Worm (Caenorhabditis elegans) whole organism, early embryonic: ENCODE data around the gene C54F6.6.

ENCODE experiments used
- B0310.2 ChIP-seq: sonication (generic microtip); optimal IDR thresholded peaks from 2 replicates; lab custom pipeline; 2016; ENCODE audit warnings: mild to moderate bottlenecking, missing genetic modification characterization, missing compliant biosample characterization
- F13C5.2 ChIP-seq: sonication (generic microtip); optimal IDR thresholded peaks from 2 replicates; lab custom pipeline; 2017; ENCODE audit warnings: mild to moderate bottlenecking, missing genetic modification characterization, inconsistent platforms, missing compliant biosample characterization
- aly-1 ChIP-seq: sonication (generic microtip); optimal IDR thresholded peaks from 2 replicates; lab custom pipeline; 2016; ENCODE audit warnings: missing genetic modification characterization, missing compliant biosample characterization
- ama-1 ChIP-seq: fragments of 150-350 bp; optimal IDR thresholded peaks from 2 replicates; lab custom pipeline; 2014
- ceh-13 ChIP-seq: fragments of 200-800 bp; sonication (Bioruptor generic); optimal IDR thresholded peaks from 2 replicates; lab custom pipeline; 2018; ENCODE audit warnings: mild to moderate bottlenecking, missing genetic modification characterization, missing compliant biosample characterization
- ceh-36 ChIP-seq: sonication (generic microtip); optimal IDR thresholded peaks from 2 replicates; lab custom pipeline; 2016; ENCODE audit warnings: missing genetic modification characterization, inconsistent platforms, missing compliant biosample characterization
- ets-7 ChIP-seq: sonication (generic microtip); optimal IDR thresholded peaks from 2 replicates; lab custom pipeline; 2016; ENCODE audit warnings: missing genotype, missing genetic modification characterization, missing compliant biosample characterization
- flt-1 ChIP-seq: fragments of 200-800 bp; sonication (Bioruptor generic); IDR thresholded peaks from 2 replicates; pipeline ENCODE4 v1.3.6; 2022; ENCODE audit warnings: missing genetic modification characterization, missing compliant biosample characterization
- hmbx-1 ChIP-seq: sonication (generic microtip); optimal IDR thresholded peaks from 2 replicates; lab custom pipeline; 2016; ENCODE audit warnings: mild to moderate bottlenecking, missing genetic modification characterization, missing compliant biosample characterization
- hmg-4 ChIP-seq: fragments of 200-800 bp; sonication (Bioruptor generic); optimal IDR thresholded peaks from 2 replicates; lab custom pipeline; 2018; ENCODE audit warnings: mild to moderate bottlenecking, missing genetic modification characterization, missing compliant biosample characterization
- hnd-1 ChIP-seq: sonication (generic microtip); optimal IDR thresholded peaks from 2 replicates; lab custom pipeline; 2016; ENCODE audit warnings: missing genetic modification characterization, missing compliant biosample characterization
- pes-1 ChIP-seq: fragments of 200-800 bp; sonication (Bioruptor generic); IDR thresholded peaks from 2 replicates; pipeline ENCODE4 v1.3.6; 2022; ENCODE audit warnings: missing genetic modification reagents, missing genetic modification characterization, missing compliant biosample characterization
- scrt-1 ChIP-seq: fragments of 200-800 bp; sonication (Bioruptor generic); IDR thresholded peaks from 2 replicates; pipeline ENCODE4 v1.3.6; 2022; ENCODE audit warnings: missing genetic modification characterization, missing compliant biosample characterization
- sea-1 ChIP-seq: fragments of 200-800 bp; sonication (Bioruptor generic); conservative IDR thresholded peaks from 2 replicates; pipeline ENCODE4 v1.3.6; 2022; ENCODE audit warnings: missing genetic modification characterization, missing compliant biosample characterization
- tbx-11 ChIP-seq: fragments of 200-800 bp; sonication (Bioruptor generic); IDR thresholded peaks from 2 replicates; pipeline ENCODE4 v1.3.6; 2022; ENCODE audit warnings: missing genetic modification characterization, missing compliant biosample characterization
- tbx-37 ChIP-seq: fragments of 200-800 bp; sonication (Bioruptor generic); conservative IDR thresholded peaks from 2 replicates; pipeline ENCODE4 v1.3.6; 2022; ENCODE audit warnings: missing genetic modification reagents, missing genetic modification characterization, missing compliant biosample characterization
- tra-4 ChIP-seq: sonication (generic microtip); optimal IDR thresholded peaks from 2 replicates; lab custom pipeline; 2017; ENCODE audit warnings: missing genetic modification characterization, missing compliant biosample characterization

Gene C54F6.6

DNA sequence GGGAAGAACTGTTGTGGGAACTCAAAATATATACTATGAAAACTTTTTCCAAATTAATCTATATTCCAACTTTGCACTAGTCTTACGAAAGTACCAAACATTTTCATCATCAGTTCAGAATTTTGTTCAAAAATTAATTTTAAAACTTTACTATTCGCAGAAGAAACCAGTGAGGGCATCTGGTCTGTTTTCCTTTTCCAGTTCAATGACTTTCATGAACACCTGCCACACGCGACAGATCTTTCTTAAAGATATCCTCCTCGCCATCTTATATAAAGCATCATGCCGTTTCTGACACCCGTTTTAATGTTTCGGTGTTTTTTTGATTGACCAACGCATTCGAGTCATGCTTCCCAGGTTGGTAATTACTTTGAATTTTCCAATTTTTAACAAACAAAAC, 9.5 kb downstream of the C54F6.6 start, which contains the start of gene C54F6.3:
C54F6.3 (plus strand) TSS at position 301 of the 400 bp plus-strand sequence.
- TF ChIP-seq B0310.2 (tag; lab: Kevin White, UChicago), result no peak
- no peak for TF ChIP-seq ama-1
- TF ChIP-seq flt-1 (GFP tag; lab: Robert Waterston, UW), result no peak
- no peak for TF ChIP-seq scrt-1 (GFP tag; lab: Robert Waterston, UW)
- no peak for TF ChIP-seq tbx-37
- no peak for TF ChIP-seq tbx-11
- TF ChIP-seq hmbx-1, result no peak
- no peak for TF ChIP-seq F13C5.2 (tag; lab: Kevin White, UChicago)
- no peak for TF ChIP-seq hmg-4 (GFP tag; lab: Kevin White, UChicago)
- no peak for TF ChIP-seq hnd-1 (tag; lab: Kevin White, UChicago)
- no peak for TF ChIP-seq aly-1 (tag; lab: Kevin White, UChicago)
- no peak for TF ChIP-seq ceh-13
- TF ChIP-seq ets-7 (tag; lab: Kevin White, UChicago), result no peak
- TF ChIP-seq ceh-36, result no peak

DNA sequence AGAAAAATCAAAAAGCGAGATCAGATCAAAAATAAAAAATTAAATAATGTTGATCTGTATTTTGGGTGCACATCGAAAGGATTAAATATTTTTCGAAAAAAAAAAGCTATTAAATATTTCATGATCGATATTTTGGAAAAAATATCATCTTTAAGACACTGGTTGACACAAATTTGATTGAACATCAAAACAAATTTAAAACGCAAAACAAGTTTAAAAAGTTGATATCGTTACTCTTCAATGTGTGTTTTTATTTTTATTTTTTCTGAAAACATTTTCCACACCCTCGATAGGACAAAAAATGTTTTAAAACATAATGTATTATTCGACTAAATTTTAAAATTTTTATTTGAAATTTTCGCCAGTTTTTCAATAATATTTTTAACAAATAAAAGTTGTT, 14.5 kb downstream of the C54F6.6 start, which contains the start of gene C54F6.12:
C54F6.12 (minus strand) TSS at position 101 of the 400 bp plus-strand sequence.
- TF ChIP-seq ceh-36, result no peak

DNA sequence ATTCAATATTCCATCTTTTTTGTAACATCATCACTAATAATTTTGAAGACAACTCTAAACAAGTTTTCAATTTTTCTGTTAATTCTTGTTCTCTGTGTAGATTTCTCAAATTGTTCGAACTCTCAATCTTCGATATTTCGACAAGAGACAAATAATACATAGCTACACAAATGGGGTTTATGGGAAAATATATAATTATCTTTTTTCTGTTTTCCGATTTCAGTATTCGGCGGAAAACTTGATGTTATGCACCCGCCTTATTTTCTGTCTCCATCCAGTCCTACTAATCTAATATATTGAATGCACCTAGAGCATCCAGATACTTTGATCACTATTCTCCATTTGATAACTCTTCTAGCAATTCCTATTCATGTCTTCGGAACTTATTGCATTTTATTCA, 15.5 kb downstream of the C54F6.6 start, which contains the start of gene srh-268:
srh-268 (plus strand) TSS at position 301 of the 400 bp plus-strand sequence.
- no peak for TF ChIP-seq ceh-13
- TF ChIP-seq scrt-1 (GFP tag; lab: Robert Waterston, UW), result no peak
- no peak for TF ChIP-seq hmg-4 (GFP tag; lab: Kevin White, UChicago)
- TF ChIP-seq aly-1 (tag; lab: Kevin White, UChicago), result no peak
- no peak for TF ChIP-seq F13C5.2 (tag; lab: Kevin White, UChicago)
- no peak for TF ChIP-seq tbx-11
- no peak for TF ChIP-seq hmbx-1
- no peak for TF ChIP-seq ceh-36
- no peak for TF ChIP-seq tra-4 (tag; lab: Kevin White, UChicago)
- TF ChIP-seq ets-7 (tag; lab: Kevin White, UChicago), result no peak
- no peak for TF ChIP-seq hnd-1 (tag; lab: Kevin White, UChicago)
- TF ChIP-seq pes-1, result no peak
- no peak for TF ChIP-seq sea-1 (GFP tag; lab: Robert Waterston, UW)
- no peak for TF ChIP-seq B0310.2 (tag; lab: Kevin White, UChicago)
- no peak for TF ChIP-seq ama-1
- no peak for TF ChIP-seq tbx-37
- no peak for TF ChIP-seq flt-1 (GFP tag; lab: Robert Waterston, UW)

DNA sequence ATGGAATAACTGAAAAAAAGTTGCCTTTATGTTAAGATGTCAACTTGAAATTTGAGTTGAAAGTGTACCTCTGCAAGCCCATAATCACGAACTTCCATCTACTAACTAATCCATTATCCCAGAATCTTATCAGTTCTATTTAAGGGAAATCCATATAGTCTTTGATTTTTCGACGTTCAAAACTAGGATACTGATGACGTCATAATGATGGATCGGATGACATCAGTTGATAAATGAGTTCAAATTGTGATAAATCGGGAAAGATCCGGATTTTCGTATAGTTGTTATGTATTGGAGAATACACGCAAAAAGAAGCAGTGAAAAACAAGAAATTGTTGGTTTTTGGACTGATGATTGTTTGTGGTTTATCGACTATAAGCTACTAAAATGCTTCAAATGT, 20.2 kb downstream of the C54F6.6 start:
- TF ChIP-seq ama-1 (no peak), F13C5.2 (tag; lab: Kevin White, UChicago) (no peak)

DNA sequence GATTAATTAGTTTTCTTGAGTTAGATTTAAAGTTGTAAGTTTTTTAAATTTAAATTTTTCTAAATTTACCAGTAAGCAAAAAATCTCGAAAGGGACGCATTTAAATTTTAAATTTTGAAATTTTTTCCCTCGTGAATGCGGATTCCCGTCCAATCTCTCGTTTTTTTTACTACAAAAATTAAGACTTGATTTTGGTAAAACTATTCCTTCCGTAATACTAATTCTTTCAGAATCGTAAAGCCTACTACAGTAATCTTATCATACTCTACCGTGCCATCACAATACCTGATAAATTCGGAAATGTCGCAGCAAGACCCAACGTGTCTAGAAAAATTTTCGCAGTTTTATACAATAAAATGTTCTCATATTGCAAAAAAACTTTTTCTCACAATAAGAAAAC, 21.7 kb downstream of the C54F6.6 start, which contains the start of the genes C54F6.19 and nhx-3:
C54F6.19 (plus strand) TSS at position 301 of the 400 bp plus-strand sequence.
nhx-3 (minus strand) TSS at position 337 of the 400 bp plus-strand sequence.
- TF ChIP-seq aly-1 (tag; lab: Kevin White, UChicago), result no peak
- TF ChIP-seq ceh-36, result no peak
- no peak for TF ChIP-seq hnd-1 (tag; lab: Kevin White, UChicago)
- no peak for TF ChIP-seq hmg-4 (GFP tag; lab: Kevin White, UChicago)
- no peak for TF ChIP-seq ama-1
- TF ChIP-seq tbx-37, result no peak
- no peak for TF ChIP-seq ets-7 (tag; lab: Kevin White, UChicago)
- no peak for TF ChIP-seq F13C5.2 (tag; lab: Kevin White, UChicago)
- no peak for TF ChIP-seq tbx-11
- TF ChIP-seq ceh-13, result no peak
- TF ChIP-seq scrt-1 (GFP tag; lab: Robert Waterston, UW), result no peak
- no peak for TF ChIP-seq flt-1 (GFP tag; lab: Robert Waterston, UW)
- TF ChIP-seq pes-1, result no peak
- TF ChIP-seq tra-4 (tag; lab: Kevin White, UChicago), result no peak
- TF ChIP-seq hmbx-1, result no peak
- TF ChIP-seq B0310.2 (tag; lab: Kevin White, UChicago), result no peak

DNA sequence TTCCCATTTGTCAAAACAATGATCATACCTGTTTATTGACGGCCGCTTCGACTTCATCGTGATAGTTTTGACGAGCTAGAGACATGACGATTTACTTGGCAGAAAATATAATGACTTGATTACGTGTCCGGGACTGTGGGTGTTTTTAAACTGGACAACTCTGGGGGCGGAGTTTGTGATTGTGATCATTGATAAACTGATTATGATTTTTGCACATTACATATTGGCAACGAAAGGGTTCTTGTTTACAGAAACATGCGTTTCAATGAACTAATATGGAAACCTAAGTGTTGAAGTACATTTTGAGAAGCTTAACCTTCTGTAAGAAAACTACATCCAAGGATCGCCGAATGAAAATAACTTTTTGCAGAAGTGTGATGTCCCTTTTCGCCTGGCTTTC, 24.0 kb downstream of the C54F6.6 start, which contains the start of gene ftn-1:
ftn-1 (minus strand) TSS at position 101 of the 400 bp plus-strand sequence.
- no peak for TF ChIP-seq hmg-4 (GFP tag; lab: Kevin White, UChicago)

DNA sequence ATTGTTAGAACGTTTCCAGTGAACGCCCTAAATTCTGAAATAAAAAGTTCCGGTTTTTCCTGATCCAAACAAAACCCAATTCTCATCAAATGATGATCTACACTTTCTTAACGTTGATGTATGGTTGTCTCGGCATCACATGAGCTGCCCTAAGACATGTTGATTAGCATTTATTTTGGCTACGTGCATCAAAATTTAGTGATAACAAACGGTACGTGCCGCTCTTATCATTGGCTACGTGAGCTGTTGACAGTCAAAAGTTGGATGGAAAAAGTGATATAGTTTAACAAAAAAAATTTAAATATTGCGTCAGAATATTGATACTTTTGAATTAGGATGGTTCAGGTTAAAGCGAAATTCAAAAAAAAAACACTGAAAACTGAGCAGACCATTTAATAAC, 24.5 kb downstream of the C54F6.6 start:
- no peak for TF ChIP-seq ets-7 (tag; lab: Kevin White, UChicago)
- no peak for TF ChIP-seq pes-1
- no peak for TF ChIP-seq hmbx-1
- no peak for TF ChIP-seq ama-1
- TF ChIP-seq ceh-13, result no peak
- no peak for TF ChIP-seq tbx-11
- TF ChIP-seq flt-1 (GFP tag; lab: Robert Waterston, UW), result no peak
- TF ChIP-seq ceh-36, result no peak
- no peak for TF ChIP-seq B0310.2 (tag; lab: Kevin White, UChicago)
- no peak for TF ChIP-seq F13C5.2 (tag; lab: Kevin White, UChicago)
- no peak for TF ChIP-seq tra-4 (tag; lab: Kevin White, UChicago)
- TF ChIP-seq hnd-1 (tag; lab: Kevin White, UChicago), result no peak
- TF ChIP-seq aly-1 (tag; lab: Kevin White, UChicago), result no peak
- no peak for TF ChIP-seq scrt-1 (GFP tag; lab: Robert Waterston, UW)
- no peak for TF ChIP-seq sea-1 (GFP tag; lab: Robert Waterston, UW)
- no peak for TF ChIP-seq tbx-37
- TF ChIP-seq hmg-4 (GFP tag; lab: Kevin White, UChicago), result no peak

DNA sequence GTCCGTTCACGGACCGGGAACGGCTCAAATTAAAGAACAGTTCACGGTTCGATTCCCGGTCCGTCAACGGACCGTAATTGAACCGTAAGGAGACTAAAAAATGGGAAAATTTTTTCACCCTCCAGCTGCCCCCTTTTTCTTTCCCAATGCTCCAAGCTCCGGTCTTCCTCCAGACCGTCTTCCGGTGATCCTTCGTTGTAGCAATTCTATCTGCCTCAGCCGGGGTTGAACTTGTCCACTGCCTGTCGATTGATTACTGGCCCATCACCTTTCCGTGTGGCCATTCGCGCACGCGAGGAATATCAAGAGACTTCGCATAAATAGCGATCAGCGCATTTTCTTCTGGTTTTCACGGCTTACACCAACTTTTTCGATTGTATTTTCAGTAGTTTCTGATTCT, 25.0 kb downstream of the C54F6.6 start:
- TF ChIP-seq flt-1 (GFP tag; lab: Robert Waterston, UW) (peak; percentile 56; the same call in 1 of the 2 replicates), tbx-11 (peak; percentile 70), scrt-1 (GFP tag; lab: Robert Waterston, UW) (peak; percentile 70; the same call in 1 of the 2 replicates), pes-1 (peak; percentile 76)
